Worm (Caenorhabditis elegans): ENCODE measurements around the gene pdi-6.

DNA sequence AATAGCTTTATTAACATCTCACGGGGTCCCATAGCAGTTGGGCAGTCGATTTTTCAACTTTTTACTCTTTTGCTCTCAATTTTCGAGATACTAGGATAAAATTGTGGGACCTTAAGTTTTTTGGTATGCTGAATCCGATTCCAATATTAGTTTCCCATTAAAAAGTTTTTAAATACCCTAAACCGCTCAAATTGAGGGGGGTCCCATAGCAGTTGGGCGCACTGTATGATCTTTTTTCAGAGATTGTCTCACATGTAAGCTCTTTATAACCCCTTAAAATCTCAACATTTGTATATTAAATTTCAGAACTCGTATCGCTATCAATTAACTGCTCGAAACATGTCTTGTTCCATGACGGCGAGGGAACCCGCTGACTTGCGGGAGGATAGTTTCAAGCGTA, 37.7 kb upstream of the pdi-6 start, which contains the start of gene C36B7.2:
- no peak for TF ChIP-seq him-1 (tag; optimal IDR thresholded peaks at IDR 0.05)
- no peak for TF ChIP-seq W03F9.2 (tag; optimal IDR thresholded peaks at IDR 0.05)
